Fruit fly (Drosophila melanogaster): ENCODE measurements around the gene CG9922.

The CG9922 gene

DNA sequence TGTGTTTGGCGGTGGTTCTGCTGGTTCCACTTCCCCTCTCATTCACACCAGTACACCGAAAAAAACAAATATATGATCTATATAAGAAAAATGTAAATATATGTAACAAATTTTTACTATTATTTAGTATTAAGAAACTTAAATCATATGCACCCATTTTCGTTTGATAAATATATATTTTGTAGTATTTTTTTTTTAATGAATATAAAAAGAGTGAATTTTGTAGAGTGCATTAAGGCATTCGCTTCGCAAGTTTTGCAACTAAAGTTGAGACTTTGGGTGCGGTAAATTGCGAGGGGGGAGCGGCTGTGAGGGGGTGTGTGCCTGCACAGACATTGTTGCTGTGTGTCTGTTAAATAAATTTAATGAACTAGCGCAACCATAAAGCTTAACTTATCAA is 28.6 kb downstream of the CG9922 start (continued):
- TF ChIP-seq CG11504 (tag; optimal IDR thresholded peaks at IDR 0.05) (peak; percentile 65), YL-1 (GFP tag; optimal IDR thresholded peaks at IDR 0.05) (no peak), ATbp (GFP tag; optimal IDR thresholded peaks at IDR 0.05) (peak; percentile 21), CG14667 (GFP tag; IDR thresholded peaks at IDR 0.05) (no peak), jing (GFP tag; optimal IDR thresholded peaks at IDR 0.05) (no peak), CG9727 (GFP tag; optimal IDR thresholded peaks at IDR 0.05) (peak; percentile 60), Chrac-16 (GFP tag; optimal IDR thresholded peaks at IDR 0.05) (no peak), crol (GFP tag; IDR thresholded peaks at IDR 0.05) (0 out of 2 replicates have a peak, but pooled peaks have one; percentile 7), Fer1 (GFP tag; optimal IDR thresholded peaks at IDR 0.05) (no peak), CG7271 (tag; optimal IDR thresholded peaks at IDR 0.05) (no peak), trem (tag; optimal IDR thresholded peaks at IDR 0.05) (no peak), dmrt99B (tag; optimal IDR thresholded peaks at IDR 0.05) (peak; percentile 24), Doc2 (GFP tag; IDR thresholded peaks at IDR 0.05) (no peak), Abd-B (GFP tag; optimal IDR thresholded peaks at IDR 0.05) (no peak), tll (GFP tag; optimal IDR thresholded peaks at IDR 0.05) (no peak), salm (tag; optimal IDR thresholded peaks at IDR 0.05) (no peak), CG2875 (GFP tag; optimal IDR thresholded peaks at IDR 0.05) (no peak), nom (GFP tag; optimal IDR thresholded peaks at IDR 0.05) (peak; percentile 87), Kr (GFP tag; optimal IDR thresholded peaks at IDR 0.05) (no peak), CG11247 (GFP tag; IDR thresholded peaks at IDR 0.05) (no peak), da (GFP tag; optimal IDR thresholded peaks at IDR 0.05) (no peak), NC2α (GFP tag; optimal IDR thresholded peaks at IDR 0.05) (no peak), Opbp (GFP tag; IDR thresholded peaks at IDR 0.05; ENCODE audit: partially characterized antibody) (no peak), NK7.1 (GFP tag; optimal IDR thresholded peaks at IDR 0.05) (no peak), chn (GFP tag; optimal IDR thresholded peaks at IDR 0.05) (no peak), hkb (optimal IDR thresholded peaks at IDR 0.05) (no peak), hkb (GFP tag; IDR thresholded peaks at IDR 0.05) (peak; percentile 41), bbx (GFP tag; IDR thresholded peaks at IDR 0.05; ENCODE audit: partially characterized antibody) (no peak), Xrp1 (GFP tag; IDR thresholded peaks at IDR 0.05) (peak; percentile 59), CG12104 (GFP tag; optimal IDR thresholded peaks at IDR 0.05) (no peak), Taf1 (GFP tag; IDR thresholded peaks at IDR 0.05) (no peak), schlank (tag; optimal IDR thresholded peaks at IDR 0.05) (no peak), slou (GFP tag; optimal IDR thresholded peaks at IDR 0.05) (no peak), toy (GFP tag; IDR thresholded peaks at IDR 0.05) (no peak), ind (GFP tag; optimal IDR thresholded peaks at IDR 0.05) (peak; percentile 10), Hey (tag; optimal IDR thresholded peaks at IDR 0.05) (no peak), CG11398 (GFP tag; optimal IDR thresholded peaks at IDR 0.05) (no peak), CG7928 (GFP tag; optimal IDR thresholded peaks at IDR 0.05) (no peak), CG13894 (tag; optimal IDR thresholded peaks at IDR 0.05) (no peak), phol (tag; optimal IDR thresholded peaks at IDR 0.05) (peak; percentile 14), CG15514 (GFP tag; optimal IDR thresholded peaks at IDR 0.05) (peak; percentile 9), ro (GFP tag; IDR thresholded peaks at IDR 0.05) (no peak), bab2 (GFP tag; optimal IDR thresholded peaks at IDR 0.05) (no peak), Ets65A (GFP tag) (no peak), CG6272 (GFP tag; IDR thresholded peaks at IDR 0.05) (no peak), CG8924 (tag; optimal IDR thresholded peaks at IDR 0.05) (peak; percentile 3), CG7963 (GFP tag; IDR thresholded peaks at IDR 0.05; ENCODE audit: partially characterized antibody) (no peak), dan (GFP tag; IDR thresholded peaks at IDR 0.05) (no peak), CG31365 (tag; optimal IDR thresholded peaks at IDR 0.05) (no peak), pzg (GFP tag; optimal IDR thresholded peaks at IDR 0.05) (no peak), CG7839 (tag; optimal IDR thresholded peaks at IDR 0.05) (peak; percentile 3), CG17829 (tag; optimal IDR thresholded peaks at IDR 0.05) (no peak)
